Fruit fly (Drosophila melanogaster): ENCODE results near the gene CG2006.
A peak's percentile ranks its signal among the peaks of the same experiment; 100 is the strongest.

The CG2006 gene

dm6 chr3R:29457779-29458382 lies 31.4 kb upstream of the CG2006 start (continued):
- TF ChIP-seq CG10631 (GFP tag; optimal IDR thresholded peaks at IDR 0.05) = no peak
- no peak for TF ChIP-seq CG6276 (GFP tag; optimal IDR thresholded peaks at IDR 0.05)
- no peak for TF ChIP-seq OdsH (GFP tag; optimal IDR thresholded peaks at IDR 0.05)
- no peak for TF ChIP-seq vri (GFP tag; optimal IDR thresholded peaks at IDR 0.05)
- no peak for TF ChIP-seq achi (GFP tag; optimal IDR thresholded peaks at IDR 0.05)
- no peak for TF ChIP-seq lz (GFP tag; optimal IDR thresholded peaks at IDR 0.05)

- TF ChIP-seq achi (GFP tag; optimal IDR thresholded peaks at IDR 0.05) (peak; percentile 58), Hr4 (GFP tag; optimal IDR thresholded peaks at IDR 0.05) (peak; percentile 59), pdm3 (GFP tag; optimal IDR thresholded peaks at IDR 0.05) (peak; percentile 64), Gug (GFP tag; IDR thresholded peaks at IDR 0.05) (no peak), CG6792 (GFP tag; optimal IDR thresholded peaks at IDR 0.05) (peak; percentile 35), esn (GFP tag; optimal IDR thresholded peaks at IDR 0.05) (peak; percentile 61), CG1621 (tag; optimal IDR thresholded peaks at IDR 0.05) (no peak), Sox15 (GFP tag; optimal IDR thresholded peaks at IDR 0.05) (peak; percentile 15), CG16779 (tag; optimal IDR thresholded peaks at IDR 0.05) (no peak), CG15336 (GFP tag; IDR thresholded peaks at IDR 0.05) (peak; percentile 76), CG6276 (GFP tag; optimal IDR thresholded peaks at IDR 0.05) (peak; percentile 33), dsx (GFP tag; optimal IDR thresholded peaks at IDR 0.05; ENCODE audit: poor library complexity, severe bottlenecking) (peak; percentile 22), topi (GFP tag; optimal IDR thresholded peaks at IDR 0.05) (peak; percentile 42), cyc (GFP tag; optimal IDR thresholded peaks at IDR 0.05) (peak; percentile 36), dac (GFP tag; optimal IDR thresholded peaks at IDR 0.05) (peak; percentile 48), Eip75B (GFP tag; optimal IDR thresholded peaks at IDR 0.05) (peak; percentile 66), CG11294 (GFP tag; IDR thresholded peaks at IDR 0.05) (no peak), CG9139 (GFP tag; optimal IDR thresholded peaks at IDR 0.05) (no peak), CG11902 (GFP tag; optimal IDR thresholded peaks at IDR 0.05) (no peak), Hr38 (GFP tag; optimal IDR thresholded peaks at IDR 0.05) (no peak), svp (GFP tag) (peak; percentile 78), eg (GFP tag; IDR thresholded peaks at IDR 0.05) (peak; percentile 66; the same call in 2 of the 3 replicates), vri (GFP tag; optimal IDR thresholded peaks at IDR 0.05) (no peak), salr (GFP tag; optimal IDR thresholded peaks at IDR 0.05) (peak in 1 of 2 experiments; percentile 65), CG34406 (GFP tag; optimal IDR thresholded peaks at IDR 0.05) (peak; percentile 47), CG3032 (tag; optimal IDR thresholded peaks at IDR 0.05) (peak; percentile 32), CG6163 (GFP tag; IDR thresholded peaks at IDR 0.05) (peak; percentile 61; the same call in 2 of the 3 replicates), CG10669 (GFP tag; optimal IDR thresholded peaks at IDR 0.05) (peak; percentile 47), Met (GFP tag; optimal IDR thresholded peaks at IDR 0.05) (peak; percentile 58), net (GFP tag; optimal IDR thresholded peaks at IDR 0.05) (peak; percentile 39), Lpt (GFP tag; optimal IDR thresholded peaks at IDR 0.05) (no peak), CG6854 (GFP tag; optimal IDR thresholded peaks at IDR 0.05) (no peak), Eip78C (GFP tag) (peak; percentile 77), CG31627 (GFP tag; optimal IDR thresholded peaks at IDR 0.05) (peak; percentile 55), Ets96B (tag; optimal IDR thresholded peaks at IDR 0.05) (peak; percentile 38), CG7368 (GFP tag; optimal IDR thresholded peaks at IDR 0.05) (no peak), CG8119 (GFP tag; IDR thresholded peaks at IDR 0.05) (peak; percentile 65; the same call in 2 of the 3 replicates), CG4318 (GFP tag; optimal IDR thresholded peaks at IDR 0.05) (peak; percentile 40), spab (GFP tag; optimal IDR thresholded peaks at IDR 0.05) (no peak), Smox (GFP tag; optimal IDR thresholded peaks at IDR 0.05) (no peak), Blimp-1 (GFP tag; optimal IDR thresholded peaks at IDR 0.05) (no peak), acj6 (GFP tag; optimal IDR thresholded peaks at IDR 0.05) (peak; percentile 54), Sox14 (GFP tag; optimal IDR thresholded peaks at IDR 0.05) (peak; percentile 60), ss (GFP tag; optimal IDR thresholded peaks at IDR 0.05) (no peak), CG8319 (GFP tag; optimal IDR thresholded peaks at IDR 0.05) (no peak), lz (GFP tag; optimal IDR thresholded peaks at IDR 0.05) (peak; percentile 64), CG32006 (GFP tag; optimal IDR thresholded peaks at IDR 0.05) (peak; percentile 79)
Measured at dm6 chr3R:29458689-29459136, 30.6 kb upstream of the CG2006 start.

All from whole organism, prepupa.